Worm (Caenorhabditis elegans) whole organism, early embryonic: Measurements from ENCODE around the gene Y48A6B.9.

Experiments
- B0310.2 ChIP-seq: sonication (generic microtip); optimal IDR thresholded peaks from 2 replicates; lab custom pipeline; 2016; ENCODE audit warnings: mild to moderate bottlenecking, missing genetic modification characterization, missing compliant biosample characterization
- F13C5.2 ChIP-seq: sonication (generic microtip); optimal IDR thresholded peaks from 2 replicates; lab custom pipeline; 2017; ENCODE audit warnings: mild to moderate bottlenecking, missing genetic modification characterization, inconsistent platforms, missing compliant biosample characterization
- aly-1 ChIP-seq: sonication (generic microtip); optimal IDR thresholded peaks from 2 replicates; lab custom pipeline; 2016; ENCODE audit warnings: missing genetic modification characterization, missing compliant biosample characterization
- ama-1 ChIP-seq: fragments of 150-350 bp; optimal IDR thresholded peaks from 2 replicates; lab custom pipeline; 2014
- ceh-13 ChIP-seq: fragments of 200-800 bp; sonication (Bioruptor generic); optimal IDR thresholded peaks from 2 replicates; lab custom pipeline; 2018; ENCODE audit warnings: mild to moderate bottlenecking, missing genetic modification characterization, missing compliant biosample characterization
- ceh-36 ChIP-seq: sonication (generic microtip); optimal IDR thresholded peaks from 2 replicates; lab custom pipeline; 2016; ENCODE audit warnings: missing genetic modification characterization, inconsistent platforms, missing compliant biosample characterization
- ets-7 ChIP-seq: sonication (generic microtip); optimal IDR thresholded peaks from 2 replicates; lab custom pipeline; 2016; ENCODE audit warnings: missing genotype, missing genetic modification characterization, missing compliant biosample characterization
- flt-1 ChIP-seq: fragments of 200-800 bp; sonication (Bioruptor generic); IDR thresholded peaks from 2 replicates; pipeline ENCODE4 v1.3.6; 2022; ENCODE audit warnings: missing genetic modification characterization, missing compliant biosample characterization
- hmg-4 ChIP-seq: fragments of 200-800 bp; sonication (Bioruptor generic); optimal IDR thresholded peaks from 2 replicates; lab custom pipeline; 2018; ENCODE audit warnings: mild to moderate bottlenecking, missing genetic modification characterization, missing compliant biosample characterization
- hnd-1 ChIP-seq: sonication (generic microtip); optimal IDR thresholded peaks from 2 replicates; lab custom pipeline; 2016; ENCODE audit warnings: missing genetic modification characterization, missing compliant biosample characterization
- pes-1 ChIP-seq: fragments of 200-800 bp; sonication (Bioruptor generic); IDR thresholded peaks from 2 replicates; pipeline ENCODE4 v1.3.6; 2022; ENCODE audit warnings: missing genetic modification reagents, missing genetic modification characterization, missing compliant biosample characterization
- tbx-11 ChIP-seq: fragments of 200-800 bp; sonication (Bioruptor generic); IDR thresholded peaks from 2 replicates; pipeline ENCODE4 v1.3.6; 2022; ENCODE audit warnings: missing genetic modification characterization, missing compliant biosample characterization
- tbx-37 ChIP-seq: fragments of 200-800 bp; sonication (Bioruptor generic); conservative IDR thresholded peaks from 2 replicates; pipeline ENCODE4 v1.3.6; 2022; ENCODE audit warnings: missing genetic modification reagents, missing genetic modification characterization, missing compliant biosample characterization

- TF ChIP-seq ama-1 (lab: Kevin White, UChicago) (no peak), flt-1 (GFP tag; lab: Robert Waterston, UW) (no peak), B0310.2 (tag; lab: Kevin White, UChicago) (no peak), tbx-11 (GFP tag; lab: Robert Waterston, UW) (no peak), ets-7 (tag; lab: Kevin White, UChicago) (no peak), ceh-13 (GFP tag; lab: Kevin White, UChicago) (no peak), tbx-37 (GFP tag; lab: Robert Waterston, UW) (no peak), hmg-4 (GFP tag; lab: Kevin White, UChicago) (no peak), F13C5.2 (no peak), ceh-36 (tag; lab: Kevin White, UChicago) (no peak), hnd-1 (no peak), pes-1 (GFP tag; lab: Robert Waterston, UW) (no peak), aly-1 (tag; lab: Kevin White, UChicago) (no peak)
Measured at ce11 chrIII:11076743-11077142, 43.8 kb downstream of the Y48A6B.9 start.
